Fruit fly (Drosophila melanogaster) whole organism, larva: ENCODE results near the gene Osi2.

Experiments
- noc ChIP-seq: fragments of 200-800 bp; sonication (Bioruptor generic); optimal IDR thresholded peaks from 3 replicates; lab custom pipeline; 2019; ENCODE audit warnings: missing biosample characterization, mild to moderate bottlenecking, missing genetic modification characterization, moderate library complexity

Gene Osi2

DNA sequence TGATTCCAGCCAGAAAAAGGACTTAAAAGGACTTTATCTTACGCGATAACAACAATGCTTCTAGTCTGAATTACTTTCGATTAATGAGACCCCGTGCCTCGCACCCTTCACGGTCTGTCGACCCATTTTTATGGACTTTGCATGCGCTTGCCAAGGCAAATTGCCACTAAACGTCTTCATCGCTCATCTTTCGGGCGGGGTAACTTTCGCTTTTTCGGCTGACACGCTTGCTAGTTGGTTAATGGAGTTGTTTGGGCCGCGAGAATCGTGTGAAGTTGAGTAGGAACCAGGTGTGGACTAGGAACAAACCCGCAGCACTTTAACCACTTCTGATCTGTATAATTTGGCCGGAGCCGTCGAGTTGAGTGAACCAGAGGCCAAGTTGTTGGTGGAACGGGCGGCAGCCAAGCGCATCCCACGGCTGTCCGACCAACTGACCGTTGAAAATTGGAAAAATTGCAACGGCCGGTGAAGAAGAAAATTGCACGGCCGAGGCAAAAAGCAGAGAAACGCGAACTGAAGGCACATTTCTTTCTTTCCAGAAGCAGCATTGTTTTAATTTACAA, 17.9 kb downstream of the Osi2 start, which contains the start of gene Osi5:
TSS of gene Osi5 (plus strand) at position 516 of the 566 bp plus-strand sequence.
- no peak for TF ChIP-seq noc (tag; lab: Kevin White, UChicago)

DNA sequence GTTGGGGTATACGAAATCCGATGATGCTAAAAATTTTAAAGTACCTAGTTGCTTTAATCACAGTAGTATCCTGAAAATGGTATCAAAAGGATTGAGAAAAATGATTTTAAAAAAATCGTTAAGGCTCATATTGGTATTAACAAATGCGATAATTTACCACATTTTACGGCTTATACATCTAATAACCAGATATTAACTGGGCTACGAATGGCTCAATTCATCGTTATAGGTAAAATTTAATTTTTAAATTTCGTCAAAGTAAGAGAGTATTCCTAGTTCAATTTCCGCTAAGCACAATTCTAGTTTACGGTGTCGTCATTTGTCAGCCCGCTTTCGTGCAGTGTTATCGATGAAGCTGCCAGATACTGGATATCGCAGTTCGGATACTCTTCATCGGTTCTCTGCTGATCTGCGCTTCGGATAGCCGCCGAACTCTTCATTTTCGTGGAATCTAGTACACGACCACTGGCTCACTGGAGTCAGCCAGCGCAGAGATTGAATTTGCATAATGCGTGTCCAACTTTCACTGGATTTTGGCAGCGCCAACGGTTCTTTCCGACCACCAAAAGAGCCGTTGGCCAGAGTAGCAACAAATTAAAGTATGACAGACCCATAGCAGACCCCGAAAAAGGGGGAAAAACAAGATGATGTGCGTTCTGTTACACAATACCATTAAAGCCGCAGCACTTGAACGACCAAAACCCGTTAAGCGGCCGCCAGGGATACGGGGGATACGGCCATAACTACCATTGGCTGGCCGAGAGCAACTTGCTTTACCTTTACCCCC, 20.1 kb downstream of the Osi2 start:
- no peak for TF ChIP-seq noc (tag; lab: Kevin White, UChicago)

DNA sequence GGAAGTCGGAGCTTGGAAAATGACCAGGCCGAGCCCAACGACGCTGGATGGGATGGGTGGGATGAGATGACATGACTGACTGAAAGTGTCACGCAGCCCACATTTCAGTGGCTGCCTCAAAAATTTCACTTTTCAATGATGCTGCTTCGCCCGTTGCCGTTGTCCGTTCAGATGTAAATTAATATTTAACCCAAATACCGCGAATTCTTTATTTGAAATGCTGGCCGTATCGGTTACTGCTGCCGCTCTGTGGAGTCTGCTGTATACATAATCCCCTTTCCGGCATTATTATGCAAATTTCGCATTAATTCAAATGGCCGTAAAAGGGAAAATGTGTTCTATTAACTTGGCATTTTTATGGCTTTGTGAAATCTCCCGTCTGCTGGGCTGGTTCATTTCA, 21.1 kb downstream of the Osi2 start:
- TF ChIP-seq noc (tag; lab: Kevin White, UChicago): no peak

DNA sequence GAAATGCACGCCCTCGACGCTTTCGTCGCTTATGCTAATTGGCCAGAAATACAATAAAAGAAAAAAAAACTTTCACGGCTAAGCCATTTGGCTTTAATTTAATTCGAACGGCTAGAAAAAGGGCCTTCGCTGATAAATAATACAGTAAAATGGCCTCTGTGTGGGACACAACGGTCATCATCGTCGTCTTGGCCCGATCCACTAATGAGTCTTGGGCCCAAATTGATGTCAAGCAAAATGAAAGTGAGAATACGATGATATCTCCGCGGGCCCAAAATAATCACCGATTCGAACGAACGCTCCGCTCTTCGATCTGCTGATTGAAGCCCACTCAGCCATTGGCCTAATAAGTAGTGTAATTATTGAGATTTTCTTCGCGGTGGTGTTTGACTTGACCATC, 22.2 kb downstream of the Osi2 start:
- TF ChIP-seq noc (tag; lab: Kevin White, UChicago): no peak

DNA sequence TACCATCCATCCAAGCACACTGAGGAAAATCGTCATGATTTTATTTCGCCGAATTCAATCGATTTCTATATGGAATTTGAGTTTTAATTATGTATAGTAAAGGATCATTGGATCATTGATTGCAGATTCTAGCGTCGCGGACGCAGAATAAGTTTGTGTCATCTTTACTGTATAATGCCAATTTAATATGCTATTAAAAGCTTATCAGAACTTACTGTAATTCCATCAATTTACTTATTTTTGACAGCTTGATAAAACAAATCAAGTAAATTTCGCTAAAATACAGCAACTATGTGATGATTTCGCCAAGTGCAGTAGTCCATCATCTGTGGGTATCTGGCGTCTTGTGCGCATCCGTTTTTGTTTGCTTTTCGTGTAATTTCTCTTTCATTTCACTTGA, 23.9 kb downstream of the Osi2 start:
- TF ChIP-seq noc (tag; lab: Kevin White, UChicago): no peak

DNA sequence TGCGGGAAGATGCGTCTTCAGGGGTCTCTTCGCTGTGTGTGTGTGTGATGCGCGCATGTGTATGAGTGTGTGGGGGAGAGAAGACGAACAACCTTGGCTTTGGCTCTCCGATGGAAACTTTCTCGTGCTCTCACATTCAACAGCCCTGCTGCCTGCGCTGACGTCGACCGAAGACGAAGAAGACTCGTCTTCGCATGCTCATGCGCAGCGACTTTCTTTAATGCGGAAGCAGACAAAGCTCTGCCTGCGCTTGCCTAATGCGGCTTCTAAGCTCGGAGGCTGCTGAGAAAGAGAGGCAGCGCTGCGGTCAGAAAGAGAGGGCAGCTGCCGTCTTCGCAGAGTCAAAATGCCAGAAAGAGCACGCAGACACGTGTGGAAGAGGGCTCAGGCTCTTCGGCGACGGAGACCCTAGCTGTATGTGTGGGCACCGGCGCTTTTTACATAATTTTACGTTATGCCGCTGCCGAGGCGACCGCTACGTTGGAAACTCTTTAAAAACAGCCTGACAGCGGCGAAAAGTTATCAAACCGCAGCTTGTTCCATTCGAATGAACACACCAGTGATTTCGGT, 25.1 kb downstream of the Osi2 start, which contains the start of gene Osi6:
TSS of gene Osi6 (plus strand) at position 520 of the 570 bp plus-strand sequence.
- TF ChIP-seq noc (tag; lab: Kevin White, UChicago): no peak

DNA sequence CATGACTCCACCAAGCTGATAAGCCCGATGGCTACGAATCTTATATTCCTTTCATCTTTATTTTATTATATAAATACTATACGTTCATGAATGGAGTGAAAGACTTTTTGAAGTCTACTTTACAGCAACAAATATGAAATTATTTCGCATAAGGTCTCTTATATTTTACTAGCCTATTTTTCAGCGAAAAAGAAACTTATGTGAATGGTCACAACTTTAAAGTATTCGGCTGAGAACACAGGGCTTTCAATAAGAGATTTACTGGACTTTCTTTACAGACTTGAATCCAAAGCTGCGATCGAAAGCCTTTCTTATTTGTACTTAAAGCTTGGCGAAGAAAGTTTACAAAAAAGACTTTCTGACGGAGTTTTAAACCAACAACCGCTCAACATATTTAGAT, 29.8 kb downstream of the Osi2 start:
- no peak for TF ChIP-seq noc (tag; lab: Kevin White, UChicago)

DNA sequence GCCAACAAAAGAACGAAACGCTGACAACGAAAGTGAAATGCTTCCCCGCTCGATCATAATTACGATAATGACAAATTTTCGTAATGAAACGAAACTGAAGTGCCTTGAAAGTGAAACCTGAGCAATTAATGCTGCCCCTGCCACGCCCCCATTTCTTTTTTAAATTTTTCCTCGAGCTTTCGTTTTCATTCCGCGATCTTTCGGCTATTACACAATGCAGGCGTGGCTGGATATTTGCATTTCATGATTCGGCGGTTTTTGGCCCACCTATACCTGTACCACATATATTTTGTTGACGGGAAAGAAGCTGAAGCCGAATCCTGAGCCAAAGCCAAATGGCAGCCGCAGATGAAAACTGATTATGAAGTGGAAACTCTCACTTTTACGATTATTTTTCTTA, 31.1 kb downstream of the Osi2 start:
- no peak for TF ChIP-seq noc (tag; lab: Kevin White, UChicago)

DNA sequence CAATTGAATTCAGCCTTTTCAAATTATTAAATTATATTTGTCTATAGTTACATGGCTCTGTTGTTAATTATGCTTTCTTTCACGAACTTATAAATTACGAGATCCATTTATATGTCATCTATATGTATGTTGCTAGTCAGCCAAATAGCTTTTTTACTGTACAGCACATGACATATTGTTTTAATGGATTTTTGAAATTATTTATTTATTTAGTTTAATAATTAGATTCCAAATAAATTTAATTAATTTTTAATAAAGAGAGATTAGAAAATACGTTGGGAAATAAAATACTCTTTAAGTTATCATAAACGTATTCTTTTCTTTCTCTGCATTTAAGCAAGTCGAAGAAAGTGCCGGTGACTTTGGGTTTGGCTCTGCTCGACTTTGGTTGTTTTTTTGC, 32.1 kb downstream of the Osi2 start:
- no peak for TF ChIP-seq noc (tag; lab: Kevin White, UChicago)

DNA sequence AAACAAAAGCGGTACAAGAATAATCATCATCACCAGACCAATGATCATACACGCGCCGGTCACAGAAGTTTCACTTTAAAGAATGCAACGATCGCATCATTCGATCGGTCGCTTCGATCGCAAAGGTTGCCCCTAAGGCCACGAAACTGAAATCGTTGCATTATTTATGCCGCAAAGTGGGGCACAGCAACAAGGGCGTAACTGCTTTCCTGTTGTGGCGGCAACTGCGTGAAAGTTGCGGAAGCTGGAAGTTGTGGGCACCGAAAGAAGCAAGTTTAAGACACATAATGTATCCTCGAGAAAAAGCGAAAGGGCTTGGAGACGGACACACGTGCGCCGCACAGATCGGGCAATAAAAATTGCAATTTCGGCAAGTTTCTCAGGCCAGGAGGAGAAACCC, 34.9 kb downstream of the Osi2 start:
- TF ChIP-seq noc (tag; lab: Kevin White, UChicago): no peak

DNA sequence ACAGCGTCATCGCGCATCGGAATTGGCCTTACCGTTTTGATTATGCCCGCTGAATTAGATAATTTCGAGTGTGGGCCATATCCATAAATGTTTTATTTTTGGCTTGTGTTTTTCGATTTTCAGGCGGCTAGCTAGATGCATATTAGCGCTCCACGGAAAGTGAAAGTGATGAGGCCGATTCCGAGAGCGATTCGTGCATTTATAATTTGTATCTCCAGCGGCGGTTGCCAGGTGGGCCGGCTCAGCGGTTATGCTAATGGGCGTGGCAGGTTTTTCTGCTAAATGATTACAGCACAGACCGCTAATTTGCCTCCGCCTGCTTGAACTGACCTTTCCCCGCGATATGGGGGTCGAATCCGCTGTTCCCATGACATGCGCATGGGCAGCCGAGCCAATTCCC, 35.8 kb downstream of the Osi2 start:
- TF ChIP-seq noc (tag; lab: Kevin White, UChicago): no peak

DNA sequence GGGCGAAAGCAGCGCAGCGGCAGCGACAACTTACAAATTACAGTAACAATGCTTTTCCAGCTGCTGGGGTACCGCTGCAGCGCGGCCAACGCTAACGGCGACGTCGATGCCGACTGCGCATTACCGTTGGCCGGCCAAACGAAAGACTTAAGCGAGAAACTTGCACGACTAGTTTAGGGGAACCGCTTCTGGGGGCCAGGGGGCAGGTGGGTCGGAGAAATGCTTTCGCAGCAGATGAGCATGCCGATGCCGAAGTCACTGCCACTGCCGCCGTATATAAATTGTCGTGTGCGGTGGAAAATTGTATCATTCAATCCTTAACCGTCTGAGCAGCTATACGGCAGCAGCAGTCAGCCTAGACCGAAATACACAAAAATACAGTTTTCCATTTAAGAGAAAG, 39.5 kb downstream of the Osi2 start, which contains the start of gene Osi7:
TSS of gene Osi7 (plus strand) at position 301 of the 400 bp plus-strand sequence.
- TF ChIP-seq noc (tag; lab: Kevin White, UChicago): no peak

DNA sequence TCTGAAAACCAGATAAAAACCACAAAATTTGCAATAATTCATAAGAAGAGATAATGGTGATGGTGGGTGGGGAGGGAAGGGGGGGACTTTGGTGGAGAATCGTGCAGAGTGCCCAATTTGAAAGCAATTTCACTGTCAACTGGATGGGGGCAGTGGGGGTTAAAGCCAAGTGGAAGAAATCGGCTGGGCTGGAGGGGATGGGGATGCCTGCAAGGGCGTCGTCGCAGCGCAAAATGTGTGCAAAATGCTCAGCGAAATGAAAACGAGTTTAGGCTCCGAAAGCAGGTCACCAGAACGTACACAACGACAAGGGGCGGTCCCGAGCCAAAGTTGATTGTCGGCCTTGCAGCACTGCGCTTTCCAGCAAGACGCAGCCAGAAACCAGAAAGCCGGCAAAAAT, 43.6 kb downstream of the Osi2 start:
- no peak for TF ChIP-seq noc (tag; lab: Kevin White, UChicago)

DNA sequence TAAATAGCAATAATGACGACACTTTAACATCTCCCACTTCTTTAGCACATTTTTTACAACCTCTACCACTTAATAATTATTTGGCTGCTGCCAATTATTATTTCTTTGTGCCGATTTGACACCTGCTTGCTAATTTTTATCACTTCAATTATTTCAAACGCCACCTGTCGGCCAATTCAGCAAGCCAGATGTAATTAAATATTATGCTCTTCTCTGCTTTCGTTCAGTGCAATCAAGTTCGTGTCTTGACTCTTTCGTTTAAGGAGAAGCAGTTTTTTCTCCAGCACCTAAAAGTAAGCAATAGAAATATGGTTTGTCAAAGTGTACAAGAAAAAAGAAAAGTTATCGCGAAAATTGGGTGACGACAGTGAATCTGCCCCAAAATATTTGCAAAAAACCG, 45.3 kb downstream of the Osi2 start:
- no peak for TF ChIP-seq noc (tag; lab: Kevin White, UChicago)

DNA sequence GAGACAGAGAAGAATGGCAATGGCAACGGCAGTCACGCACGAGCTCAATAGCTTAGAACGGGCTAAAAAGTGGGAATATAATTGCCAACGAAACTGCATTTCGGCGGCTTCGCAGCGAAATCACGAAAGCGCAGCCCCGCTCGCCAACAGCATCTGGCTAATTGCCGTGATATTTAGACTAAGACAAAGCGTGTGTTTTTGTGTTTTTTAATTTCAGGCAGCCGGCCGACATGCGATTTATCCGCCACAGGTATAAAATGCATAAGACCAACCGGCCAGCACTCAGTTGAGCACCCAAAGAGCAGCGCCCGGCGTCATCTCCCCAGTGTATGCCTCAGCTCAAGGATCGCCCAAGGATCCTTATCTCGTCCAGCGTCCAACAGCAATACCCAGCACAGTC, 45.7 kb downstream of the Osi2 start, which contains the start of gene Osi8:
TSS of gene Osi8 (plus strand) at position 301 of the 400 bp plus-strand sequence.
- no peak for TF ChIP-seq noc (tag; lab: Kevin White, UChicago)

DNA sequence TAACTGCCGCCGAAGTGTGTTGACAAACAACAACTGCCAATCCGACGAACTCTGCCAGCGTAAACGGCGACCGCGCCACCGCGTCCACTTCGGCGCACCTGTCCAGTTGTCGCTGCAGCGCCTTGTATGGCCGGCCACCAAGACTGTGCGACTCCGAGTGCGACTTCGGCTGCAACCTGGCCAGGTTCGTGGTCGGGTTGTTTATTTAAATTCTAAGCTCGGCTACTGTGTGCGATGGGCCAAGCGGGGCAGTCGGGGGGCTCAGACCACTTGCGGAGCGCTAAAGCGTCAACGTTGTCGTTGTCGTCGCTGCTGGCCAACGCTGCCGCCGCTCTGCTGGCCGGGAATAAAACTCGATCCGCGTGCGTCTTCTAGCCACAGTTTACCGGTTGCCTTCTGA, 50.7 kb downstream of the Osi2 start, which contains the start of gene Osi9:
TSS of gene Osi9 (plus strand) at position 375 of the 400 bp plus-strand sequence.
- no peak for TF ChIP-seq noc (tag; lab: Kevin White, UChicago)
